Worm (Caenorhabditis elegans): ENCODE results near the gene Y53F4B.36.

- TF ChIP-seq egl-27 (tag; optimal IDR thresholded peaks at IDR 0.05) (no peak), nhr-11 (tag; optimal IDR thresholded peaks at IDR 0.05) (no peak), unc-39 (tag; optimal IDR thresholded peaks at IDR 0.05) (no peak), mdl-1 (tag; optimal IDR thresholded peaks at IDR 0.05) (no peak), ztf-11 (tag; optimal IDR thresholded peaks at IDR 0.05) (no peak), skn-1 (tag; optimal IDR thresholded peaks at IDR 0.05) (no peak), elt-3 (tag; optimal IDR thresholded peaks at IDR 0.05) (no peak), mbf-1 (tag; optimal IDR thresholded peaks at IDR 0.05) (no peak)
Observed at ce11 chrII:15164453-15164852, 11.3 kb upstream of the Y53F4B.36 start, which contains the start of gene gst-26.
